Worm (Caenorhabditis elegans) whole organism, young adult: ENCODE data around the gene F55G11.10.

Source experiments
- F49E8.2 ChIP-seq: sonication (generic microtip); optimal IDR thresholded peaks from 3 replicates; lab custom pipeline; 2017; ENCODE audit warnings: missing genetic modification characterization, mild to moderate bottlenecking, missing compliant biosample characterization, antibody characterized with exemption, moderate library complexity; ENCODE audit not compliant: insufficient read depth
- snpc-3.4 ChIP-seq: sonication (generic microtip); optimal IDR thresholded peaks from 2 replicates; lab custom pipeline; 2017; ENCODE audit warnings: missing genetic modification characterization, mild to moderate bottlenecking, missing compliant biosample characterization, antibody characterized with exemption, moderate library complexity, missing genotype, missing genetic modification reagents

- TF ChIP-seq snpc-3.4 (tag; lab: Kevin White, UChicago) = no peak
- no peak for TF ChIP-seq F49E8.2
Measured at ce11 chrIV:12960136-12960535, 11.6 kb downstream of the F55G11.10 start, which contains the start of gene F55G11.7.
